Fruit fly (Drosophila melanogaster): ENCODE measurements around the gene pum.

Gene pum

DNA sequence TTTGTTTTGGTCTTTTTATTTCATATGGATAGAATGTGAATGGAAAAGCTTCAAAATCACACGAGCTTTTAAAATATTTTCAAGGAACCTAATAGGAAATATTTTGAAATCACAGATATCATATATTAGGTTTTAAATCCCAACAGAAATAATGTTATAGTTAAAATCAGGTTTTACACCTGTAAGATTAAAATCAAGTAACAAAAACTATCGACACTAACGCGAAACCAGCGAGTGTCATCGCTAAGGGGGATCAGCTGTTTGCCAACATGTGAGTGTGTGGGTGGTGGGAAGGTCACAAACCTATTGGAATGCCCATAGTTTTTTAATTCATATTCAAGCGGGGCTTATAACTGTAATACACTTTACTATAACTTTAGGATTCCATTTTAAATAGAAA is 198.8 kb downstream of the pum start, which contains the start of gene hyx (continued):
- TF ChIP-seq CG6854 (GFP tag; optimal IDR thresholded peaks at IDR 0.05) (no peak), hkb (optimal IDR thresholded peaks at IDR 0.05) (no peak), hkb (GFP tag; IDR thresholded peaks at IDR 0.05) (peak; percentile 45; the same call in 1 of the 2 replicates), sens (GFP tag) (peak; percentile 95), D19A (tag; optimal IDR thresholded peaks at IDR 0.05) (peak; percentile 4), pho (GFP tag; optimal IDR thresholded peaks at IDR 0.05) (peak; percentile 30), sd (tag; optimal IDR thresholded peaks at IDR 0.05) (peak; percentile 86), gsb-n (tag; optimal IDR thresholded peaks at IDR 0.05) (no peak), CG1792 (GFP tag; optimal IDR thresholded peaks at IDR 0.05) (no peak), CG8478 (optimal IDR thresholded peaks at IDR 0.05) (no peak), ap (GFP tag; IDR thresholded peaks at IDR 0.05) (no peak), CG32532 (GFP tag; IDR thresholded peaks at IDR 0.05) (no peak; the same call in 1 of the 2 replicates), CG12071 (GFP tag; optimal IDR thresholded peaks at IDR 0.05) (peak; percentile 9), ato (GFP tag; IDR thresholded peaks at IDR 0.05; ENCODE audit: partially characterized antibody) (peak; percentile 58; the same call in 1 of the 2 replicates), CG2129 (GFP tag; IDR thresholded peaks at IDR 0.05; ENCODE audit: partially characterized antibody) (peak; percentile 82), Blimp-1 (GFP tag; optimal IDR thresholded peaks at IDR 0.05) (peak; percentile 3), nerfin-1 (tag; optimal IDR thresholded peaks at IDR 0.05) (peak; percentile 91), sc (optimal IDR thresholded peaks at IDR 0.05) (no peak), sc (GFP tag; optimal IDR thresholded peaks at IDR 0.05) (no peak), luna (GFP tag; optimal IDR thresholded peaks at IDR 0.05) (no peak), stwl (tag; optimal IDR thresholded peaks at IDR 0.05) (peak; percentile 45), CG11456 (GFP tag; IDR thresholded peaks at IDR 0.05) (peak; percentile 40; the same call in 2 of the 3 replicates), fd64A (GFP tag; optimal IDR thresholded peaks at IDR 0.05) (no peak), her (GFP tag; optimal IDR thresholded peaks at IDR 0.05) (peak; percentile 18), dm (GFP tag; optimal IDR thresholded peaks at IDR 0.05) (peak; percentile 49), CG14667 (GFP tag; IDR thresholded peaks at IDR 0.05) (no peak), Dip3 (GFP tag; optimal IDR thresholded peaks at IDR 0.05) (peak; percentile 20), gt (GFP tag; IDR thresholded peaks at IDR 0.05) (no peak), lmd (GFP tag; IDR thresholded peaks at IDR 0.05) (no peak; the same call in 1 of the 2 replicates), Hr39 (optimal IDR thresholded peaks at IDR 0.05) (no peak), unpg (GFP tag; optimal IDR thresholded peaks at IDR 0.05) (peak; percentile 14), CG13775 (GFP tag; optimal IDR thresholded peaks at IDR 0.05) (peak; percentile 34), gro (GFP tag; optimal IDR thresholded peaks at IDR 0.05) (peak; percentile 76), Rfx (GFP tag; IDR thresholded peaks at IDR 0.05) (peak; percentile 73), Mrtf (GFP tag; IDR thresholded peaks at IDR 0.05) (no peak), twi (tag; optimal IDR thresholded peaks at IDR 0.05) (peak; percentile 20), pnt (GFP tag; optimal IDR thresholded peaks at IDR 0.05) (no peak), NFAT (GFP tag; IDR thresholded peaks at IDR 0.05) (peak; percentile 58; the same call in 1 of the 2 replicates), hb (GFP tag; IDR thresholded peaks at IDR 0.05; ENCODE audit: partially characterized antibody) (peak; percentile 33; the same call in 1 of the 3 replicates), MESR4 (GFP tag; optimal IDR thresholded peaks at IDR 0.05) (no peak), Hand (GFP tag; optimal IDR thresholded peaks at IDR 0.05) (no peak), CG9876 (GFP tag; optimal IDR thresholded peaks at IDR 0.05) (no peak), CG10979 (tag; optimal IDR thresholded peaks at IDR 0.05) (peak; percentile 26), CG1233 (GFP tag; optimal IDR thresholded peaks at IDR 0.05) (peak; percentile 9), H2.0 (GFP tag; IDR thresholded peaks at IDR 0.05) (no peak), Oli (tag; optimal IDR thresholded peaks at IDR 0.05) (no peak), Ptx1 (GFP tag; IDR thresholded peaks at IDR 0.05) (peak; percentile 48), HLH3B (GFP tag; IDR thresholded peaks at IDR 0.05) (no peak), CG16863 (GFP tag; optimal IDR thresholded peaks at IDR 0.05) (peak; percentile 9), Sry-δ (GFP tag; optimal IDR thresholded peaks at IDR 0.05) (peak; percentile 90), CG5953 (GFP tag; IDR thresholded peaks at IDR 0.05) (no peak), CG1529 (GFP tag; optimal IDR thresholded peaks at IDR 0.05) (no peak), Fer3 (tag; optimal IDR thresholded peaks at IDR 0.05) (peak; percentile 50)
